Fruit fly (Drosophila melanogaster) Kc167 (cell line): ENCODE results near the gene CG13982.

Source experiments
- Myc ChIP-seq: fragments of >200 bp; optimal IDR thresholded peaks from 2 replicates; lab custom pipeline; 2017; ENCODE audit warnings: missing external identifiers
- h ChIP-seq: fragments of >200 bp; optimal IDR thresholded peaks from 3 replicates; lab custom pipeline; 2018; ENCODE audit warnings: missing external identifiers
- insv ChIP-seq: fragments of >200 bp; optimal IDR thresholded peaks from 3 replicates; lab custom pipeline; 2018; ENCODE audit warnings: missing external identifiers
- psq ChIP-seq: fragments of >200 bp; optimal IDR thresholded peaks from 2 replicates; lab custom pipeline; 2017; ENCODE audit warnings: missing external identifiers
- ttk ChIP-seq: sonication (Bioruptor generic); optimal IDR thresholded peaks from 2 replicates; lab custom pipeline; 2017; ENCODE audit warnings: missing external identifiers

- TF ChIP-seq h (lab: Kevin White, UChicago) (no peak), Myc (lab: Kevin White, UChicago) (no peak), ttk (lab: Kevin White, UChicago) (no peak), psq (lab: Kevin White, UChicago) (no peak), insv (lab: Kevin White, UChicago) (no peak)
These were observed 11.0 kb downstream of the CG13982 start, which contains the start of gene Tig for dm6 chr2L:6423148-6423547.
